Fruit fly (Drosophila melanogaster) whole organism, embryonic: Measurements from ENCODE around the gene CG34107.
A peak's percentile ranks its signal among the peaks of the same experiment; 100 is the strongest.

Experiments used
- Atf3 ChIP-seq: fragments of 200-800 bp; sonication (Bioruptor generic); optimal IDR thresholded peaks from 3 replicates; lab custom pipeline; 2016; ENCODE audit warnings: missing biosample characterization, missing genetic modification characterization
- Bgb ChIP-seq: fragments of 200-800 bp; sonication (Bioruptor generic); IDR thresholded peaks from 2 replicates; pipeline ENCODE4 v1.3.6; 2022; ENCODE audit warnings: missing biosample characterization, missing genetic modification characterization; ENCODE audit not compliant: partially characterized antibody
- CG10543 ChIP-seq: fragments of 200-800 bp; sonication (Bioruptor generic); optimal IDR thresholded peaks from 3 replicates; lab custom pipeline; 2017; ENCODE audit warnings: missing biosample characterization, mild to moderate bottlenecking, missing genetic modification characterization, moderate library complexity
- CG12769 ChIP-seq: fragments of 200-800 bp; sonication (Bioruptor generic); optimal IDR thresholded peaks from 2 replicates; lab custom pipeline; 2019; ENCODE audit warnings: missing biosample characterization, mild to moderate bottlenecking, missing genetic modification characterization, moderate library complexity
- CG1647 ChIP-seq: fragments of 200-800 bp; sonication (Bioruptor generic); optimal IDR thresholded peaks from 3 replicates; lab custom pipeline; 2016; ENCODE audit warnings: missing biosample characterization, missing genetic modification characterization
- CG18011 ChIP-seq: fragments of 200-800 bp; sonication (Bioruptor generic); optimal IDR thresholded peaks from 2 replicates; lab custom pipeline; 2017; ENCODE audit warnings: missing biosample characterization, missing genetic modification characterization, mild to moderate bottlenecking, moderate library complexity, missing genotype
- CG18476 ChIP-seq: fragments of 200-800 bp; sonication (Bioruptor generic); optimal IDR thresholded peaks from 2 replicates; lab custom pipeline; 2016; ENCODE audit warnings: missing biosample characterization, mild to moderate bottlenecking, missing genetic modification characterization
- CG2129 ChIP-seq: fragments of 200-800 bp; sonication (Bioruptor generic); IDR thresholded peaks from 2 replicates; pipeline ENCODE4 v1.3.6; 2022; ENCODE audit warnings: missing biosample characterization, missing genetic modification characterization; ENCODE audit not compliant: partially characterized antibody
- CG2202 ChIP-seq: fragments of 200-800 bp; sonication (Bioruptor generic); optimal IDR thresholded peaks from 2 replicates; lab custom pipeline; 2018; ENCODE audit warnings: missing biosample characterization, mild to moderate bottlenecking, missing genetic modification characterization
- CG30020 ChIP-seq: fragments of 200-800 bp; optimal IDR thresholded peaks from 2 replicates; lab custom pipeline; 2019; ENCODE audit warnings: missing biosample characterization, mild to moderate bottlenecking, missing genetic modification characterization, moderate library complexity
- CG33213 ChIP-seq: fragments of 200-800 bp; sonication (Bioruptor generic); optimal IDR thresholded peaks from 3 replicates; lab custom pipeline; 2016; ENCODE audit warnings: missing biosample characterization, missing genetic modification characterization
- CG34422 ChIP-seq: fragments of 200-800 bp; sonication (Bioruptor generic); IDR thresholded peaks from 3 replicates; pipeline ENCODE4 v1.3.6; 2022; ENCODE audit warnings: missing biosample characterization, missing genetic modification characterization
- CG42726 ChIP-seq: fragments of 200-800 bp; sonication (Bioruptor generic); IDR thresholded peaks from 2 replicates; pipeline ENCODE4 v1.3.6; 2022; ENCODE audit warnings: missing biosample characterization, missing genetic modification characterization; ENCODE audit not compliant: partially characterized antibody
- CG5245 ChIP-seq: fragments of 200-800 bp; sonication (Bioruptor generic); optimal IDR thresholded peaks from 3 replicates; lab custom pipeline; 2016; ENCODE audit warnings: missing biosample characterization, missing genetic modification characterization
- CG5953 ChIP-seq: fragments of 200-800 bp; sonication (Bioruptor generic); IDR thresholded peaks from 2 replicates; pipeline ENCODE4 v1.3.6; 2022; ENCODE audit warnings: missing biosample characterization, missing genetic modification characterization
- CG6689 ChIP-seq: fragments of 200-800 bp; sonication (Bioruptor generic); IDR thresholded peaks from 2 replicates; pipeline ENCODE4 v1.3.6; 2022; ENCODE audit warnings: missing biosample characterization, missing genetic modification characterization
- CG8281 ChIP-seq: fragments of 200-800 bp; sonication (Bioruptor generic); optimal IDR thresholded peaks from 2 replicates; lab custom pipeline; 2018; ENCODE audit warnings: missing biosample characterization, mild to moderate bottlenecking, missing genetic modification characterization, moderate library complexity
- CG8478 ChIP-seq: fragments of >200 bp; optimal IDR thresholded peaks from 2 replicates; lab custom pipeline; 2018
- CG8944 ChIP-seq: fragments of 200-800 bp; sonication (Bioruptor generic); optimal IDR thresholded peaks from 3 replicates; lab custom pipeline; 2016; ENCODE audit warnings: missing biosample characterization, missing genetic modification characterization
- CG9215 ChIP-seq: fragments of 200-800 bp; sonication (Bioruptor generic); IDR thresholded peaks from 2 replicates; pipeline ENCODE4 v1.3.6; 2022; ENCODE audit warnings: missing biosample characterization, missing genetic modification characterization
- CG9437 ChIP-seq: fragments of 200-800 bp; sonication (Bioruptor generic); optimal IDR thresholded peaks from 2 replicates; lab custom pipeline; 2018; ENCODE audit warnings: missing biosample characterization, mild to moderate bottlenecking, missing genetic modification characterization
- CG9817 ChIP-seq: fragments of 200-800 bp; sonication (Bioruptor generic); optimal IDR thresholded peaks from 2 replicates; lab custom pipeline; 2018; ENCODE audit warnings: missing biosample characterization, mild to moderate bottlenecking, missing genetic modification characterization, moderate library complexity
- Dek ChIP-seq: fragments of 200-800 bp; sonication (Bioruptor generic); optimal IDR thresholded peaks from 3 replicates; lab custom pipeline; 2019; ENCODE audit warnings: missing biosample characterization, mild to moderate bottlenecking, missing genetic modification characterization, moderate library complexity
- Dfd ChIP-seq, 2 experiments: fragments of >200 bp; optimal IDR thresholded peaks; 2 replicates each; lab custom pipeline; 2017; ENCODE audit warnings: missing biosample characterization in 2 of 2, missing genetic modification characterization in 2 of 2
- E2f1 ChIP-seq: fragments of 200-800 bp; sonication (Bioruptor generic); IDR thresholded peaks from 2 replicates; pipeline ENCODE4 v1.3.6; 2022; ENCODE audit warnings: missing biosample characterization, missing genetic modification characterization
- Hr39 ChIP-seq: fragments of >200 bp; optimal IDR thresholded peaks from 2 replicates; lab custom pipeline; 2017
- Jarid2 ChIP-seq: fragments of 200-800 bp; sonication (Bioruptor generic); optimal IDR thresholded peaks from 3 replicates; lab custom pipeline; 2017; ENCODE audit warnings: mild to moderate bottlenecking, missing biosample characterization, missing genetic modification reagents, missing genetic modification characterization
- Nf-YC ChIP-seq: fragments of 200-800 bp; optimal IDR thresholded peaks from 3 replicates; lab custom pipeline; 2019; ENCODE audit warnings: missing biosample characterization, mild to moderate bottlenecking, missing genetic modification characterization, moderate library complexity
- Sox100B ChIP-seq: fragments of 200-800 bp; sonication (Bioruptor generic); optimal IDR thresholded peaks from 3 replicates; lab custom pipeline; 2018; ENCODE audit warnings: missing biosample characterization, mild to moderate bottlenecking, missing genetic modification characterization
- Ssrp ChIP-seq: fragments of 200-800 bp; sonication (Bioruptor generic); optimal IDR thresholded peaks from 2 replicates; lab custom pipeline; 2018; ENCODE audit warnings: missing biosample characterization, mild to moderate bottlenecking, missing genetic modification characterization, moderate library complexity
- ap ChIP-seq: fragments of 200-800 bp; sonication (Bioruptor generic); IDR thresholded peaks from 2 replicates; pipeline ENCODE4 v1.3.6; 2022; ENCODE audit warnings: missing biosample characterization, missing genetic modification characterization
- bigmax ChIP-seq: fragments of 200-800 bp; sonication (Bioruptor generic); optimal IDR thresholded peaks from 2 replicates; lab custom pipeline; 2018; ENCODE audit warnings: missing biosample characterization, mild to moderate bottlenecking, missing genetic modification characterization
- br ChIP-seq: fragments of >200 bp; optimal IDR thresholded peaks from 2 replicates; lab custom pipeline; 2017
- cg ChIP-seq: fragments of 200-800 bp; sonication (Bioruptor generic); optimal IDR thresholded peaks from 3 replicates; lab custom pipeline; 2019; ENCODE audit warnings: missing biosample characterization, mild to moderate bottlenecking, missing genetic modification characterization, moderate library complexity
- chif ChIP-seq, 2 experiments: fragments of 200-800 bp; sonication (Bioruptor generic); optimal IDR thresholded peaks; 3 replicates each; lab custom pipeline; 2016; ENCODE audit warnings: missing biosample characterization in 2 of 2, missing genetic modification characterization in 2 of 2
- crol ChIP-seq: fragments of 200-800 bp; sonication (Bioruptor generic); IDR thresholded peaks from 2 replicates; pipeline ENCODE4 v1.3.6; 2022; ENCODE audit warnings: missing biosample characterization, missing genetic modification characterization
- crp ChIP-seq, 2 experiments: fragments of 200-800 bp; sonication (Bioruptor generic); optimal IDR thresholded peaks; 2 replicates in 1 of 2; 3 replicates in 1 of 2; lab custom pipeline; 2017; ENCODE audit warnings: missing biosample characterization in 2 of 2, missing genetic modification characterization in 2 of 2, mild to moderate bottlenecking in 1 of 2, moderate library complexity in 1 of 2
- da ChIP-seq: fragments of 200-800 bp; sonication (Bioruptor generic); optimal IDR thresholded peaks from 2 replicates; lab custom pipeline; 2016; ENCODE audit warnings: missing biosample characterization, missing genetic modification characterization
- fd3F ChIP-seq: fragments of 200-800 bp; sonication (Bioruptor generic); optimal IDR thresholded peaks from 2 replicates; lab custom pipeline; 2018; ENCODE audit warnings: missing biosample characterization, mild to moderate bottlenecking, missing genetic modification characterization, moderate library complexity
- grau ChIP-seq: fragments of 200-800 bp; optimal IDR thresholded peaks from 3 replicates; lab custom pipeline; 2019; ENCODE audit warnings: missing biosample characterization, mild to moderate bottlenecking, missing genetic modification characterization, moderate library complexity
- hb ChIP-seq: fragments of 200-800 bp; sonication (Bioruptor generic); IDR thresholded peaks from 3 replicates; pipeline ENCODE4 v1.3.6; 2022; ENCODE audit warnings: missing biosample characterization, missing genetic modification characterization; ENCODE audit not compliant: partially characterized antibody
- jing ChIP-seq: fragments of 200-800 bp; sonication (Bioruptor generic); optimal IDR thresholded peaks from 2 replicates; lab custom pipeline; 2018; ENCODE audit warnings: missing biosample characterization, mild to moderate bottlenecking, missing genetic modification characterization
- ken ChIP-seq: fragments of 200-800 bp; sonication (Bioruptor generic); IDR thresholded peaks from 3 replicates; pipeline ENCODE4 v1.3.6; 2022; ENCODE audit warnings: missing biosample characterization, missing genetic modification characterization
- klu ChIP-seq: fragments of 200-800 bp; sonication (Bioruptor generic); IDR thresholded peaks from 2 replicates; pipeline ENCODE4 v1.3.6; 2022; ENCODE audit warnings: missing biosample characterization, missing genetic modification characterization
- nau ChIP-seq: fragments of 200-800 bp; sonication (Bioruptor generic); optimal IDR thresholded peaks from 3 replicates; lab custom pipeline; 2017; ENCODE audit warnings: missing biosample characterization, mild to moderate bottlenecking, missing genetic modification characterization, missing genetic modification reagents
- nerfin-2 ChIP-seq: fragments of 200-800 bp; sonication (Bioruptor generic); IDR thresholded peaks from 2 replicates; pipeline ENCODE4 v1.3.6; 2022; ENCODE audit warnings: missing biosample characterization, missing genetic modification characterization; ENCODE audit not compliant: partially characterized antibody
- pzg ChIP-seq: fragments of 200-800 bp; sonication (Bioruptor generic); optimal IDR thresholded peaks from 3 replicates; lab custom pipeline; 2018; ENCODE audit warnings: missing biosample characterization, mild to moderate bottlenecking, missing genetic modification characterization, moderate library complexity
- sob ChIP-seq: fragments of 200-800 bp; sonication (Bioruptor generic); IDR thresholded peaks from 2 replicates; pipeline ENCODE4 v1.3.6; 2022; ENCODE audit warnings: missing biosample characterization, missing genetic modification characterization
- tgo ChIP-seq: fragments of 200-800 bp; sonication (Bioruptor generic); IDR thresholded peaks from 3 replicates; pipeline ENCODE4 v1.3.6; 2022; ENCODE audit warnings: missing biosample characterization, missing genetic modification characterization
- trem ChIP-seq: fragments of 200-800 bp; optimal IDR thresholded peaks from 3 replicates; lab custom pipeline; 2019; ENCODE audit warnings: missing biosample characterization, mild to moderate bottlenecking, missing genetic modification characterization, moderate library complexity

The CG34107 gene

DNA sequence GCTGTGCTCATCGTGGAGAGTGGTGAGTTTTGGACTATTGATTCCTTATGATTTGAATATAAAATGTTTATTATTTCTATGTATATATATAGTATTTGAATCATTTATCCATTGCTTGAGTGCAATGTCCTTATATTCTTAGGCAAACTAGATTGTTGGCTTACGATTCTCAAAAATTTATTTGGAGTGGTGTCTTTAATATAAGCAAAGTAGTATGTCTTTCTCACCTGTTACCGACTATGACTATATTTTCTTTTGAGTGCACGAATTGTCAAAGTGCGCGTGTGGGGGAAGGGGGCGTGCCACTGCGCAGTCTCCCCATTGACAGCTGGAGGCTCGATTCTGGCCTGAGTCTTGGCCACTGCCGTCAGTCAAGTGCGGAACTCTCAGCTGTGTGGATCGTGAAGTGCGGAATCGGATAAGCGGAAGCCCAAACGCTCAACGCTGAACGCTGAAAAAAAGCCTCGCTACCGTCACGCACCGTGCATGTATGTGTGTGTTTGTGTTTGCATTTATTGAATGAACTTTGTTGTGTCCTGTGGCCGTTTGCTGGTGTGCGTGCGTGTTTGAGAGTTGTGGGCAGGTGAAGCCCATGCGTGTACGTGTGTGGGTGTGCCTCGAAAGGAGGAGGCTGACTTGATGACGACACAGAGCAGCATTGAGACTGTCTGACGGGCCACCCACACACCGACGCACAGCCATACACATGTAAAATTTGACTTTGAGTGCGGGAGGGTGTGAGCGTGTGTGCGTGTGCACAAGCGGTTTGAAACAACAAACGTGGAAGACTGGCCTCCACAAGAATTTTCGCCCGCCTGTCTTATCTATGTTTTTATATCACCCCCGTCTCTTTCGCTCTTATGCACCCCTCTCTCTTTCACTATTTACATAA, 1.7 kb downstream of the CG34107 start:
- TF ChIP-seq CG5953 (no peak), CG9215 (GFP tag; lab: Robert Waterston, UW) (no peak), CG9817 (tag; lab: Kevin White, UChicago) (no peak), nerfin-2 (GFP tag; lab: Robert Waterston, UW) (no peak), CG5245 (GFP tag; lab: Kevin White, UChicago) (no peak), crp (GFP tag; optimal IDR thresholded peaks at IDR 0.05; lab: Kevin White, UChicago) (peak in 1 of 2 experiments; percentile 20), hb (no peak), CG33213 (GFP tag; lab: Kevin White, UChicago) (no peak), CG8478 (lab: Kevin White, UChicago) (peak; percentile 59), Dek (tag; lab: Kevin White, UChicago) (no peak), ap (GFP tag; lab: Robert Waterston, UW) (no peak), Nf-YC (tag; lab: Kevin White, UChicago) (no peak), E2f1 (GFP tag; lab: Robert Waterston, UW) (no peak), cg (peak; percentile 62), pzg (peak; percentile 4), Bgb (GFP tag; lab: Robert Waterston, UW) (peak; percentile 38; the same call in 1 of the 2 replicates), klu (GFP tag; lab: Robert Waterston, UW) (no peak), fd3F (GFP tag; lab: Kevin White, UChicago) (no peak), CG2202 (no peak), CG6689 (GFP tag; lab: Robert Waterston, UW) (no peak), Atf3 (GFP tag; lab: Kevin White, UChicago) (no peak), CG34422 (GFP tag; lab: Robert Waterston, UW) (no peak), CG30020 (tag; lab: Kevin White, UChicago) (no peak), CG8944 (no peak), CG18011 (no peak), CG18476 (GFP tag; lab: Kevin White, UChicago) (no peak), tgo (GFP tag; lab: Robert Waterston, UW) (no peak), trem (tag; lab: Kevin White, UChicago) (no peak), nau (GFP tag; lab: Kevin White, UChicago) (no peak), CG1647 (GFP tag; lab: Kevin White, UChicago) (no peak), CG10543 (GFP tag; lab: Kevin White, UChicago) (peak; percentile 17), Dfd (GFP tag; optimal IDR thresholded peaks at IDR 0.05; lab: Kevin White, UChicago) (no peak), jing (GFP tag; lab: Kevin White, UChicago) (no peak), Sox100B (no peak), chif (GFP tag; optimal IDR thresholded peaks at IDR 0.05; lab: Kevin White, UChicago) (no peak), ken (GFP tag; lab: Robert Waterston, UW) (no peak), Hr39 (lab: Kevin White, UChicago) (no peak), CG9437 (GFP tag; lab: Kevin White, UChicago) (no peak), grau (tag; lab: Kevin White, UChicago) (no peak), CG8281 (tag; lab: Kevin White, UChicago) (no peak), bigmax (GFP tag; lab: Kevin White, UChicago) (no peak), br (no peak), CG2129 (GFP tag; lab: Robert Waterston, UW) (no peak), Jarid2 (GFP tag; lab: Kevin White, UChicago) (peak; percentile 40), da (GFP tag; lab: Kevin White, UChicago) (no peak), CG42726 (GFP tag; lab: Robert Waterston, UW) (0 out of 2 replicates have a peak, but pooled peaks have one; percentile 17), CG12769 (tag; lab: Kevin White, UChicago) (no peak), Ssrp (tag; lab: Kevin White, UChicago) (no peak), sob (GFP tag; lab: Robert Waterston, UW) (no peak), crol (GFP tag; lab: Robert Waterston, UW) (no peak)
